Worm (Caenorhabditis elegans): Measurements from ENCODE around the gene fbxb-51.

ce11 chrII:1517354-1517753 lies 33.2 kb upstream of the fbxb-51 start, which contains the start of gene math-45:
- TF ChIP-seq dve-1 (tag; optimal IDR thresholded peaks at IDR 0.05; ENCODE audit: insufficient read depth) (no peak), ZK546.5 (tag; optimal IDR thresholded peaks at IDR 0.05) (no peak), nhr-237 (tag; optimal IDR thresholded peaks at IDR 0.05) (no peak), unc-62 (GFP tag; optimal IDR thresholded peaks at IDR 0.05 in 1 of 2) (no peak), unc-62 (tag; optimal IDR thresholded peaks at IDR 0.05) (no peak), daf-19 (GFP tag; conservative IDR thresholded peaks at IDR 0.05) (no peak), ceh-82 (tag; optimal IDR thresholded peaks at IDR 0.05) (no peak), ztf-11 (tag; optimal IDR thresholded peaks at IDR 0.05) (no peak), mep-1 (tag; optimal IDR thresholded peaks at IDR 0.05) (no peak), egl-27 (tag; optimal IDR thresholded peaks at IDR 0.05) (no peak), R02D3.7 (tag; optimal IDR thresholded peaks at IDR 0.05) (no peak), unc-39 (tag; optimal IDR thresholded peaks at IDR 0.05) (no peak), egl-43 (GFP tag; IDR thresholded peaks at IDR 0.05) (no peak), dpl-1 (GFP tag; optimal IDR thresholded peaks at IDR 0.05) (no peak)

Data from whole organism, L4 larva.